Worm (Caenorhabditis elegans) whole organism, early embryonic: Measurements from ENCODE around the gene aakb-2.

Experiments
- B0310.2 ChIP-seq: sonication (generic microtip); optimal IDR thresholded peaks from 2 replicates; lab custom pipeline; 2016; ENCODE audit warnings: mild to moderate bottlenecking, missing genetic modification characterization, missing compliant biosample characterization
- F13C5.2 ChIP-seq: sonication (generic microtip); optimal IDR thresholded peaks from 2 replicates; lab custom pipeline; 2017; ENCODE audit warnings: mild to moderate bottlenecking, missing genetic modification characterization, inconsistent platforms, missing compliant biosample characterization
- aly-1 ChIP-seq: sonication (generic microtip); optimal IDR thresholded peaks from 2 replicates; lab custom pipeline; 2016; ENCODE audit warnings: missing genetic modification characterization, missing compliant biosample characterization
- ama-1 ChIP-seq: fragments of 150-350 bp; optimal IDR thresholded peaks from 2 replicates; lab custom pipeline; 2014
- ceh-13 ChIP-seq: fragments of 200-800 bp; sonication (Bioruptor generic); optimal IDR thresholded peaks from 2 replicates; lab custom pipeline; 2018; ENCODE audit warnings: mild to moderate bottlenecking, missing genetic modification characterization, missing compliant biosample characterization
- ceh-36 ChIP-seq: sonication (generic microtip); optimal IDR thresholded peaks from 2 replicates; lab custom pipeline; 2016; ENCODE audit warnings: missing genetic modification characterization, inconsistent platforms, missing compliant biosample characterization
- ets-7 ChIP-seq: sonication (generic microtip); optimal IDR thresholded peaks from 2 replicates; lab custom pipeline; 2016; ENCODE audit warnings: missing genotype, missing genetic modification characterization, missing compliant biosample characterization
- flt-1 ChIP-seq: fragments of 200-800 bp; sonication (Bioruptor generic); IDR thresholded peaks from 2 replicates; pipeline ENCODE4 v1.3.6; 2022; ENCODE audit warnings: missing genetic modification characterization, missing compliant biosample characterization
- hmbx-1 ChIP-seq: sonication (generic microtip); optimal IDR thresholded peaks from 2 replicates; lab custom pipeline; 2016; ENCODE audit warnings: mild to moderate bottlenecking, missing genetic modification characterization, missing compliant biosample characterization
- hmg-4 ChIP-seq: fragments of 200-800 bp; sonication (Bioruptor generic); optimal IDR thresholded peaks from 2 replicates; lab custom pipeline; 2018; ENCODE audit warnings: mild to moderate bottlenecking, missing genetic modification characterization, missing compliant biosample characterization
- hnd-1 ChIP-seq: sonication (generic microtip); optimal IDR thresholded peaks from 2 replicates; lab custom pipeline; 2016; ENCODE audit warnings: missing genetic modification characterization, missing compliant biosample characterization
- pes-1 ChIP-seq: fragments of 200-800 bp; sonication (Bioruptor generic); IDR thresholded peaks from 2 replicates; pipeline ENCODE4 v1.3.6; 2022; ENCODE audit warnings: missing genetic modification reagents, missing genetic modification characterization, missing compliant biosample characterization
- scrt-1 ChIP-seq: fragments of 200-800 bp; sonication (Bioruptor generic); IDR thresholded peaks from 2 replicates; pipeline ENCODE4 v1.3.6; 2022; ENCODE audit warnings: missing genetic modification characterization, missing compliant biosample characterization
- sea-1 ChIP-seq: fragments of 200-800 bp; sonication (Bioruptor generic); conservative IDR thresholded peaks from 2 replicates; pipeline ENCODE4 v1.3.6; 2022; ENCODE audit warnings: missing genetic modification characterization, missing compliant biosample characterization
- tbx-11 ChIP-seq: fragments of 200-800 bp; sonication (Bioruptor generic); IDR thresholded peaks from 2 replicates; pipeline ENCODE4 v1.3.6; 2022; ENCODE audit warnings: missing genetic modification characterization, missing compliant biosample characterization
- tbx-37 ChIP-seq: fragments of 200-800 bp; sonication (Bioruptor generic); conservative IDR thresholded peaks from 2 replicates; pipeline ENCODE4 v1.3.6; 2022; ENCODE audit warnings: missing genetic modification reagents, missing genetic modification characterization, missing compliant biosample characterization
- tra-4 ChIP-seq: sonication (generic microtip); optimal IDR thresholded peaks from 2 replicates; lab custom pipeline; 2017; ENCODE audit warnings: missing genetic modification characterization, missing compliant biosample characterization

Gene aakb-2

DNA sequence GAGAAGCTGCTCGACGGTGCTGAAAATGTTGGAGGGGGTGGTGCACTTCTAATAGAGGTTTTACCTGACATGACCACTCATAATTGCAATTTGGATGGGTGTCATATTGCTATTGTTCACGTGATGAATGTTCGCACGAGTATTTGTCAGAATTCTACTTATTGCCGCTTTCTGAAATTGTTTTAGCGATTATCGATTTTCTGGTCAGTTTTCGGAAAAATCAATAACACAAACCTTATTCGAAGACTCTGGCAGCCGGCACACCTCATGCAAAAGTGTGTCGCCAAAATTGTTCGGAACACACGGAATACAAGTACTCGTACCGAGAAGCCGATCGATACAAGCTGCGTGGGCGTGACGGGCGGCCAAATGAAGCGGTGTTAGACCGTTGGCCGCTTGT lies 51.4 kb downstream of the aakb-2 start:
- TF ChIP-seq ceh-13 (GFP tag; lab: Kevin White, UChicago) (no peak), sea-1 (GFP tag; lab: Robert Waterston, UW) (no peak), tbx-37 (GFP tag; lab: Robert Waterston, UW) (no peak), hnd-1 (tag; lab: Kevin White, UChicago) (no peak), F13C5.2 (tag; lab: Kevin White, UChicago) (no peak), tbx-11 (no peak), flt-1 (no peak), ets-7 (tag; lab: Kevin White, UChicago) (no peak), aly-1 (tag; lab: Kevin White, UChicago) (no peak), hmg-4 (GFP tag; lab: Kevin White, UChicago) (no peak), scrt-1 (GFP tag; lab: Robert Waterston, UW) (no peak), hmbx-1 (tag; lab: Kevin White, UChicago) (no peak), ceh-36 (tag; lab: Kevin White, UChicago) (no peak), pes-1 (GFP tag; lab: Robert Waterston, UW) (no peak), tra-4 (no peak), ama-1 (lab: Kevin White, UChicago) (no peak), B0310.2 (tag; lab: Kevin White, UChicago) (no peak)
